Worm (Caenorhabditis elegans): Measurements from ENCODE around the gene F38E11.9.

- TF ChIP-seq fkh-2 (tag; optimal IDR thresholded peaks at IDR 0.05), result no peak
- TF ChIP-seq lin-39 (tag; optimal IDR thresholded peaks at IDR 0.05), result no peak
- TF ChIP-seq ceh-9 (tag; optimal IDR thresholded peaks at IDR 0.05), result no peak
- no peak for TF ChIP-seq ztf-11 (tag; optimal IDR thresholded peaks at IDR 0.05)
- TF ChIP-seq ceh-82 (tag; optimal IDR thresholded peaks at IDR 0.05), result no peak
These were observed 42.9 kb upstream of the F38E11.9 start for ce11 chrIV:9486779-9487178.
